Worm (Caenorhabditis elegans) whole organism, L4 larva: ENCODE data around the gene F36A4.4.

Source experiments
- F26F4.8 ChIP-seq: fragments of 200-800 bp; sonication (Bioruptor generic); conservative IDR thresholded peaks from 2 replicates; pipeline ENCODE4 v1.3.6; 2022; ENCODE audit warnings: missing genetic modification characterization, missing compliant biosample characterization
- F49E8.2 ChIP-seq: sonication (generic microtip); optimal IDR thresholded peaks from 2 replicates; lab custom pipeline; 2016; ENCODE audit warnings: missing compliant biosample characterization, mild to moderate bottlenecking, missing genetic modification characterization, borderline replicate concordance
- R02D3.7 ChIP-seq: fragments of 150-350 bp; sonication (generic microtip); optimal IDR thresholded peaks from 3 replicates; lab custom pipeline; 2014; ENCODE audit warnings: missing biosample characterization, missing genetic modification characterization
- Y105C5A.15 ChIP-seq: fragments of 200-800 bp; sonication (Bioruptor generic); IDR thresholded peaks from 2 replicates; pipeline ENCODE4 v1.3.6; 2022; ENCODE audit warnings: missing genetic modification characterization, missing compliant biosample characterization
- Y75B8A.6 ChIP-seq: fragments of 200-800 bp; sonication (Bioruptor generic); IDR thresholded peaks from 2 replicates; pipeline ENCODE4 v1.3.6; 2022; ENCODE audit warnings: missing genetic modification reagents, missing genetic modification characterization, missing compliant biosample characterization
- aha-1 ChIP-seq: fragments of 150-350 bp; peaks from one replicate; lab custom pipeline; 2014; ENCODE audit warnings: missing biosample characterization, missing genetic modification characterization
- aly-2 ChIP-seq: sonication (generic microtip); optimal IDR thresholded peaks from 2 replicates; lab custom pipeline; 2018; ENCODE audit warnings: missing biosample characterization, missing genetic modification characterization
- ceh-20 ChIP-seq: fragments of 200-800 bp; sonication (Bioruptor generic); IDR thresholded peaks from 2 replicates; pipeline ENCODE4 v1.3.6; 2022; ENCODE audit warnings: missing genetic modification reagents, missing genetic modification characterization, missing compliant biosample characterization
- ceh-28 ChIP-seq: fragments of 150-350 bp; optimal IDR thresholded peaks from 2 replicates; lab custom pipeline; 2014; ENCODE audit warnings: missing biosample characterization, missing genetic modification reagents, missing genetic modification characterization
- ces-1 ChIP-seq: fragments of 150-350 bp; sonication (generic microtip); optimal IDR thresholded peaks from 4 replicates; lab custom pipeline; 2014; ENCODE audit warnings: missing biosample characterization, missing genetic modification reagents, missing genetic modification characterization
- cey-2 ChIP-seq: sonication (generic microtip); optimal IDR thresholded peaks from 3 replicates; lab custom pipeline; 2017; ENCODE audit warnings: missing genetic modification characterization, mild to moderate bottlenecking, missing compliant biosample characterization, antibody characterized with exemption, borderline replicate concordance; ENCODE audit not compliant: insufficient read depth
- ctbp-1 ChIP-seq: fragments of 200-800 bp; sonication (Bioruptor generic); IDR thresholded peaks from 2 replicates; pipeline ENCODE4 v1.3.6; 2022; ENCODE audit warnings: missing genetic modification reagents, missing genetic modification characterization, missing compliant biosample characterization
- daf-12 ChIP-seq: fragments of 150-350 bp; optimal IDR thresholded peaks from 2 replicates; lab custom pipeline; 2014; ENCODE audit warnings: missing biosample characterization, missing genetic modification reagents, missing genetic modification characterization
- daf-8 ChIP-seq: fragments of 200-800 bp; sonication (Bioruptor generic); IDR thresholded peaks from 2 replicates; pipeline ENCODE4 v1.3.6; 2022; ENCODE audit warnings: missing genetic modification characterization, missing compliant biosample characterization
- dpl-1 ChIP-seq: fragments of 150-350 bp; optimal IDR thresholded peaks from 2 replicates; lab custom pipeline; 2014; ENCODE audit warnings: missing biosample characterization, missing genetic modification reagents, missing genetic modification characterization
- duxl-1 ChIP-seq: sonication (generic microtip); optimal IDR thresholded peaks from 2 replicates; lab custom pipeline; 2016; ENCODE audit warnings: mild to moderate bottlenecking, missing genetic modification characterization, moderate library complexity, missing compliant biosample characterization; ENCODE audit not compliant: poor library complexity
- egl-27 ChIP-seq: sonication (generic microtip); optimal IDR thresholded peaks from 3 replicates; lab custom pipeline; 2017; ENCODE audit warnings: missing biosample characterization, missing genetic modification reagents, missing genetic modification characterization
- egl-43 ChIP-seq: fragments of 200-800 bp; sonication (Bioruptor generic); IDR thresholded peaks from 2 replicates; pipeline ENCODE4 v1.3.6; 2022; ENCODE audit warnings: missing genetic modification reagents, missing genetic modification characterization, missing compliant biosample characterization
- hif-1 ChIP-seq, 2 experiments: sonication (generic microtip); optimal IDR thresholded peaks; 2 replicates each; lab custom pipeline; 2016 to 2017; ENCODE audit warnings: missing compliant biosample characterization in 2 of 2, missing genetic modification characterization in 2 of 2, missing genetic modification reagents in 2 of 2, missing genotype in 2 of 2, mild to moderate bottlenecking in 1 of 2
- hlh-11 ChIP-seq: fragments of 200-800 bp; sonication (Bioruptor generic); optimal IDR thresholded peaks from 2 replicates; lab custom pipeline; 2018; ENCODE audit warnings: mild to moderate bottlenecking, missing genetic modification characterization, missing compliant biosample characterization
- hlh-30 ChIP-seq: sonication (generic microtip); optimal IDR thresholded peaks from 2 replicates; lab custom pipeline; 2017; ENCODE audit warnings: antibody characterized with exemption, mild to moderate bottlenecking, missing genetic modification characterization, missing compliant biosample characterization; ENCODE audit not compliant: insufficient read depth
- lin-13 ChIP-seq: fragments of 150-350 bp; optimal IDR thresholded peaks from 2 replicates; lab custom pipeline; 2014; ENCODE audit warnings: missing biosample characterization, missing genetic modification reagents, missing genetic modification characterization
- lin-29 ChIP-seq: fragments of 200-800 bp; sonication (Bioruptor generic); IDR thresholded peaks from 2 replicates; pipeline ENCODE4 v1.3.6; 2022; ENCODE audit warnings: missing genetic modification reagents, missing genetic modification characterization, missing compliant biosample characterization
- mdt-29 ChIP-seq: fragments of 200-800 bp; sonication (Bioruptor generic); IDR thresholded peaks from 2 replicates; pipeline ENCODE4 v1.3.6; 2022; ENCODE audit warnings: missing genetic modification reagents, missing genetic modification characterization, missing compliant biosample characterization
- mxl-3 ChIP-seq: fragments of 200-800 bp; sonication (Bioruptor generic); optimal IDR thresholded peaks from 2 replicates; lab custom pipeline; 2018; ENCODE audit warnings: mild to moderate bottlenecking, missing genetic modification characterization, missing compliant biosample characterization
- nhr-10 ChIP-seq: fragments of 150-350 bp; optimal IDR thresholded peaks from 2 replicates; lab custom pipeline; 2014; ENCODE audit warnings: missing biosample characterization, missing genetic modification characterization
- nhr-25 ChIP-seq: sonication (generic microtip); optimal IDR thresholded peaks from 2 replicates; lab custom pipeline; 2017; ENCODE audit warnings: missing genetic modification characterization, mild to moderate bottlenecking, missing compliant biosample characterization, antibody characterized with exemption, moderate library complexity, borderline replicate concordance; ENCODE audit not compliant: insufficient read depth
- nhr-28 ChIP-seq: fragments of 150-350 bp; optimal IDR thresholded peaks from 2 replicates; lab custom pipeline; 2014; ENCODE audit warnings: missing biosample characterization, missing genetic modification characterization
- nhr-42 ChIP-seq: fragments of 200-800 bp; sonication (Bioruptor generic); IDR thresholded peaks from 2 replicates; pipeline ENCODE4 v1.3.6; 2022; ENCODE audit warnings: missing genetic modification characterization, missing compliant biosample characterization
- nhr-48 ChIP-seq: sonication (generic microtip); optimal IDR thresholded peaks from 2 replicates; lab custom pipeline; 2016; ENCODE audit warnings: mild to moderate bottlenecking, missing genetic modification characterization, missing compliant biosample characterization
- nhr-6 ChIP-seq: fragments of 150-350 bp; optimal IDR thresholded peaks from 2 replicates; lab custom pipeline; 2014; ENCODE audit warnings: missing biosample characterization, missing genetic modification characterization
- nhr-76 ChIP-seq: fragments of 150-350 bp; optimal IDR thresholded peaks from 2 replicates; lab custom pipeline; 2014; ENCODE audit warnings: missing biosample characterization, missing genetic modification characterization
- pqm-1 ChIP-seq: sonication (generic microtip); optimal IDR thresholded peaks from 2 replicates; lab custom pipeline; 2017; ENCODE audit warnings: missing biosample characterization, missing genetic modification characterization
- saeg-2 ChIP-seq: fragments of 200-800 bp; sonication (Bioruptor generic); IDR thresholded peaks from 2 replicates; pipeline ENCODE4 v1.3.6; 2022; ENCODE audit warnings: missing genetic modification reagents, missing genetic modification characterization, missing compliant biosample characterization
- set-16 ChIP-seq: fragments of 200-800 bp; sonication (Bioruptor generic); IDR thresholded peaks from 2 replicates; pipeline ENCODE4 v1.3.6; 2022; ENCODE audit warnings: missing genetic modification reagents, missing genetic modification characterization, missing compliant biosample characterization
- snpc-1.2 ChIP-seq: fragments of 200-800 bp; sonication (Bioruptor generic); IDR thresholded peaks from 2 replicates; pipeline ENCODE4 v1.3.6; 2022; ENCODE audit warnings: missing genetic modification reagents, missing genetic modification characterization, missing compliant biosample characterization
- tra-1 ChIP-seq: fragments of 200-800 bp; sonication (Bioruptor generic); IDR thresholded peaks from 2 replicates; pipeline ENCODE4 v1.3.6; 2022; ENCODE audit warnings: missing genetic modification reagents, missing genetic modification characterization, missing compliant biosample characterization
- unc-130 ChIP-seq: sonication (generic microtip); optimal IDR thresholded peaks from 2 replicates; lab custom pipeline; 2016; ENCODE audit warnings: missing genetic modification reagents, missing genetic modification characterization, missing compliant biosample characterization
- ztf-7 ChIP-seq: fragments of 150-350 bp; optimal IDR thresholded peaks from 2 replicates; lab custom pipeline; 2014; ENCODE audit warnings: missing biosample characterization, missing genetic modification characterization

The F36A4.4 gene

DNA sequence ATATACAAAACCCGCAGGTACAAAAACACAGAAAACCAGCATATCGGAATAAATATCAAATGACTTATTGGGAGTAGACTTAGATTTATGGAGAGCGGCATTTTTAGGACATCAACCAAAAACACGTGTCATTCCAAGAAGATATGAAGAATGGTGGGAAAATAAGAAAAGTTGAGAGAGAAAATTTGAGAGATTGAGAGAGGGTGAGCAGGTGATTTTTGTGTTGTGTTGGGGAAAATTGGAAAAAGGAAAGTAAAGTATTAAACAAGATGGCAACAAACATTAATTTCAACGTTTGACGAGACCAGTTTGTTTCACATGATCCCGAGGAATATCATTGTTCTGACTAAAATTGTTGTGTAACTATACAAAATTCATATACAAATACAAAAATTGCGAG lies 20.9 kb downstream of the F36A4.4 start, which contains the start of gene srv-4:
Gene srv-4, minus strand, starts transcription at position 101 of the 400 bp plus-strand sequence.
- TF ChIP-seq set-16 (no peak), ces-1 (no peak), nhr-76 (tag; lab: Kevin White, UChicago) (no peak), ctbp-1 (GFP tag; lab: Robert Waterston, UW) (no peak), unc-130 (GFP tag; lab: Kevin White, UChicago) (no peak), egl-27 (tag; lab: Kevin White, UChicago) (no peak), hlh-30 (tag; lab: Kevin White, UChicago) (no peak), lin-29 (GFP tag; lab: Robert Waterston, UW) (no peak), mdt-29 (GFP tag; lab: Robert Waterston, UW) (no peak), F49E8.2 (no peak), ceh-28 (tag; lab: Kevin White, UChicago) (no peak), lin-13 (GFP tag; lab: Kevin White, UChicago) (no peak), nhr-25 (tag; lab: Kevin White, UChicago) (no peak)

- TF ChIP-seq snpc-1.2 (GFP tag; lab: Robert Waterston, UW) (no peak), nhr-28 (tag; lab: Kevin White, UChicago) (no peak), aha-1 (tag; lab: Kevin White, UChicago) (no peak), aly-2 (tag; lab: Kevin White, UChicago) (no peak), F26F4.8 (no peak), ztf-7 (no peak), Y105C5A.15 (GFP tag; lab: Robert Waterston, UW) (no peak), pqm-1 (tag; lab: Kevin White, UChicago) (no peak)
Observed at ce11 chrIV:4289267-4289666, 21.8 kb downstream of the F36A4.4 start, which contains the start of gene F15E6.5. F15E6.5 (plus strand) TSS chrIV:4289567.

DNA sequence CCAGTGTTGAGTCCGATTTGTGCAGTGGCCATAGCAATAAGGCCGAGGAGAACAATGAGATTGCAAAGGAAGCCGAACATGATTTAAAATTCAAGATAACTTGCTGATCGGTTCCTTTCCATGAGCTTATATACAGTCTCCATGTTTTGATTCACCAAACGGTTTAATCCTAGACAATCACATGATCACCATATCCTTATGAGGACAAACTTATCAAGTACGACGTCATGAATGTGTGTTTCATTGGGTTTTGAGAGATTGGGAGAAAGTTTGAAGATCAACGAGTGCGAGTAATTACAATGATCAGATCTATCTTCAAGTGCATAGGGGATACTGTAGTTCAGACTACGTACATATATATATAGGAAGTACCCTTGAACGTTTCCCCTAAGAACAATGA lies 23.1 kb downstream of the F36A4.4 start, which contains the start of gene dct-7:
Gene dct-7, minus strand, starts transcription at position 101 of the 400 bp plus-strand sequence.
- TF ChIP-seq egl-43 (no peak), nhr-48 (peak; percentile 11)

- TF ChIP-seq hif-1 (tag; optimal IDR thresholded peaks at IDR 0.05; lab: Kevin White, UChicago) (no peak), nhr-42 (no peak), Y75B8A.6 (GFP tag; lab: Robert Waterston, UW) (no peak), cey-2 (tag; lab: Kevin White, UChicago) (no peak), daf-8 (GFP tag; lab: Robert Waterston, UW) (no peak), daf-12 (tag; lab: Kevin White, UChicago) (no peak), nhr-25 (tag; lab: Kevin White, UChicago) (no peak), dpl-1 (GFP tag; lab: Kevin White, UChicago) (no peak), mxl-3 (GFP tag; lab: Kevin White, UChicago) (no peak), ctbp-1 (GFP tag; lab: Robert Waterston, UW) (no peak), mdt-29 (GFP tag; lab: Robert Waterston, UW) (no peak), nhr-6 (tag; lab: Kevin White, UChicago) (no peak), nhr-10 (no peak), hlh-11 (tag; lab: Kevin White, UChicago) (no peak), saeg-2 (GFP tag; lab: Robert Waterston, UW) (no peak), ceh-20 (GFP tag; lab: Robert Waterston, UW) (no peak), tra-1 (no peak), R02D3.7 (tag; lab: Kevin White, UChicago) (no peak), snpc-1.2 (GFP tag; lab: Robert Waterston, UW) (no peak), duxl-1 (no peak)
Observed at ce11 chrIV:4291174-4291573, 23.8 kb downstream of the F36A4.4 start, which contains the start of gene F15E6.4. F15E6.4 (plus strand) TSS chrIV:4291474.
